Fruit fly (Drosophila melanogaster) whole organism, wandering third instar larva: ENCODE results near the gene Gp93.

Source experiments
- Abd-B ChIP-seq: fragments of >200 bp; optimal IDR thresholded peaks from 2 replicates; lab custom pipeline; 2017; ENCODE audit warnings: missing biosample characterization, missing genetic modification characterization
- CG32264 ChIP-seq: fragments of 200-800 bp; sonication (Bioruptor generic); optimal IDR thresholded peaks from 2 replicates; lab custom pipeline; 2016; ENCODE audit warnings: missing biosample characterization, missing genetic modification characterization
- Hr78 ChIP-seq: fragments of >200 bp; optimal IDR thresholded peaks from 2 replicates; lab custom pipeline; 2017; ENCODE audit warnings: missing biosample characterization, missing genetic modification characterization
- N ChIP-seq: fragments of >200 bp; optimal IDR thresholded peaks from 2 replicates; lab custom pipeline; 2018; ENCODE audit warnings: missing biosample characterization, missing external identifiers, missing genetic modification characterization
- Vsx2 ChIP-seq: fragments of 200-300, 225-300 bp; sonication (Bioruptor generic); optimal IDR thresholded peaks from 2 replicates; lab custom pipeline; 2018; ENCODE audit warnings: missing biosample characterization, missing genetic modification characterization; ENCODE audit not compliant: partially characterized antibody
- brk ChIP-seq: fragments of 200-800 bp; sonication (Bioruptor generic); optimal IDR thresholded peaks from 2 replicates; lab custom pipeline; 2016; ENCODE audit warnings: missing biosample characterization, mild to moderate bottlenecking, missing genetic modification characterization
- dl ChIP-seq, 2 experiments: fragments of 175-275, 200-275 bp in 1 of 2; fragments of 200-275 bp in 1 of 2; sonication (Bioruptor generic); optimal IDR thresholded peaks; lab custom pipeline; 2018; ENCODE audit warnings: mild to moderate bottlenecking in 2 of 2, missing biosample characterization in 2 of 2, missing genetic modification characterization in 2 of 2, moderate library complexity in 2 of 2; ENCODE audit not compliant: partially characterized antibody in 2 of 2, insufficient read depth in 1 of 2
- fru ChIP-seq: fragments of 200-800 bp; sonication (Bioruptor generic); optimal IDR thresholded peaks from 3 replicates; lab custom pipeline; 2016; ENCODE audit warnings: missing biosample characterization, mild to moderate bottlenecking, missing genetic modification characterization
- h ChIP-seq: fragments of 200-800 bp; sonication (Bioruptor generic); optimal IDR thresholded peaks from 3 replicates; lab custom pipeline; 2016; ENCODE audit warnings: missing biosample characterization, mild to moderate bottlenecking, missing genetic modification characterization
- pan ChIP-seq: fragments of >200 bp; optimal IDR thresholded peaks from 2 replicates; lab custom pipeline; 2017
- psq ChIP-seq: fragments of 200-800 bp; sonication (Bioruptor generic); optimal IDR thresholded peaks from 3 replicates; lab custom pipeline; 2017; ENCODE audit warnings: missing biosample characterization, mild to moderate bottlenecking, missing genetic modification characterization, moderate library complexity
- tai ChIP-seq: sonication (Bioruptor generic); optimal IDR thresholded peaks from 2 replicates; lab custom pipeline; 2016; ENCODE audit warnings: missing biosample characterization, missing genetic modification characterization
- usp ChIP-seq: fragments of >200 bp; optimal IDR thresholded peaks from 2 replicates; lab custom pipeline; 2017; ENCODE audit warnings: missing biosample characterization, missing genetic modification characterization
- woc ChIP-seq: sonication (Bioruptor generic); optimal IDR thresholded peaks from 2 replicates; lab custom pipeline; 2016; ENCODE audit warnings: missing biosample characterization, mild to moderate bottlenecking, missing genetic modification characterization

DNA sequence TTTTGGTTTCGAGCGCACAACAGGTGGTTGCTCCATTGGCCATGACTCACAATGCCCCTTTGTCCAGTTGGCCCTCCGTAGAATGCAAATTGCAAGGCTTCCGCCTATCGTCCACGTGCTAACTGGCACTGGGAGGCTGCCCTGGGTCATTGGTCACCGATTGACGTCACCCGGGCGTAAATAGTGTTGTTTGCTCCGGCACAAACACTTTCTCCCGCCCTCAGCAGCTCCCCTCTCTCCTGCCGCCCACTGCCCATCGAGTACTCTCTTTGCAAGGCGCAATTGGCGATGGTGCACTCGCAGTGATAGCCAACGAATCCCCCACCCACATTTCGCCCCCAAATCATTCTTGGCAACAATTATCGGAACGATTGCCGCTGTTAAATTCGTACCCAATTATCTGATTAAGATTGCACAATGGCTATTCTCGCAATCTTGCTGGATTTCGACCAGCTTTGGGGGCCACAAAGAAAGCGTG, 21.7 kb upstream of the Gp93 start:
- TF ChIP-seq tai (GFP tag; lab: Kevin White, UChicago) (no peak), pan (lab: Kevin White, UChicago) (no peak), h (GFP tag; lab: Kevin White, UChicago) (peak; percentile 74), woc (no peak), fru (GFP tag; lab: Kevin White, UChicago) (no peak), brk (GFP tag; lab: Kevin White, UChicago) (no peak), usp (GFP tag; lab: Kevin White, UChicago) (no peak), N (GFP tag; lab: Kevin White, UChicago) (no peak), dl (GFP tag; optimal IDR thresholded peaks at IDR 0.05; lab: Kevin White, UChicago; ENCODE audit: insufficient read depth in 1 of 2, partially characterized antibody in 2 of 2) (no peak), psq (GFP tag; lab: Kevin White, UChicago) (no peak), Hr78 (no peak), CG32264 (GFP tag; lab: Kevin White, UChicago) (no peak), Vsx2 (GFP tag; lab: Kevin White, UChicago) (no peak), Abd-B (GFP tag; lab: Kevin White, UChicago) (no peak)
